Fruit fly (Drosophila melanogaster) whole organism, prepupa: ENCODE measurements around the gene nkd.

Experiments used
- Blimp-1 ChIP-seq: fragments of 200-800 bp; sonication (Bioruptor generic); optimal IDR thresholded peaks from 3 replicates; lab custom pipeline; 2017; ENCODE audit warnings: missing biosample characterization, missing genetic modification characterization, mild to moderate bottlenecking, moderate library complexity, missing genetic modification reagents
- CG11762 ChIP-seq: fragments of 200-800 bp; sonication (Bioruptor generic); optimal IDR thresholded peaks from 3 replicates; lab custom pipeline; 2016; ENCODE audit warnings: missing biosample characterization, missing genetic modification characterization; ENCODE audit not compliant: insufficient read depth
- CG1621 ChIP-seq: fragments of 200-800 bp; sonication (Bioruptor generic); optimal IDR thresholded peaks from 3 replicates; lab custom pipeline; 2018; ENCODE audit warnings: missing biosample characterization, mild to moderate bottlenecking, missing genetic modification characterization
- CG32006 ChIP-seq: fragments of 200-800 bp; sonication (Bioruptor generic); optimal IDR thresholded peaks from 3 replicates; lab custom pipeline; 2017; ENCODE audit warnings: missing biosample characterization, mild to moderate bottlenecking, missing genetic modification characterization
- CG3919 ChIP-seq: fragments of 200-800 bp; sonication (Bioruptor generic); optimal IDR thresholded peaks from 3 replicates; lab custom pipeline; 2016; ENCODE audit warnings: missing biosample characterization, missing genetic modification characterization
- CG4318 ChIP-seq: fragments of 200-800 bp; sonication (Bioruptor generic); optimal IDR thresholded peaks from 3 replicates; lab custom pipeline; 2017; ENCODE audit warnings: missing biosample characterization, mild to moderate bottlenecking, missing genetic modification characterization
- CG6163 ChIP-seq: fragments of 200-800 bp; sonication (Bioruptor generic); IDR thresholded peaks from 3 replicates; pipeline ENCODE4 v1.3.6; 2022; ENCODE audit warnings: missing biosample characterization, missing genetic modification characterization
- CG6808 ChIP-seq: fragments of 200-800 bp; sonication (Bioruptor generic); optimal IDR thresholded peaks from 3 replicates; lab custom pipeline; 2017; ENCODE audit warnings: missing biosample characterization, missing genetic modification characterization, mild to moderate bottlenecking, moderate library complexity, missing genetic modification reagents
- CG6854 ChIP-seq: fragments of 200-800 bp; sonication (Bioruptor generic); optimal IDR thresholded peaks from 2 replicates; lab custom pipeline; 2017; ENCODE audit warnings: missing biosample characterization, mild to moderate bottlenecking, missing genetic modification characterization
- CG7368 ChIP-seq: fragments of 200-800 bp; sonication (Bioruptor generic); optimal IDR thresholded peaks from 3 replicates; lab custom pipeline; 2016; ENCODE audit warnings: missing biosample characterization, missing genetic modification characterization
- CG8119 ChIP-seq: fragments of 200-800 bp; sonication (Bioruptor generic); IDR thresholded peaks from 3 replicates; pipeline ENCODE4 v1.3.6; 2022; ENCODE audit warnings: missing biosample characterization, missing genetic modification characterization
- CG8319 ChIP-seq: fragments of 200-800 bp; sonication (Bioruptor generic); optimal IDR thresholded peaks from 3 replicates; lab custom pipeline; 2016; ENCODE audit warnings: missing biosample characterization, missing genetic modification characterization
- CG8632 ChIP-seq: fragments of 200-800 bp; sonication (Bioruptor generic); optimal IDR thresholded peaks from 3 replicates; lab custom pipeline; 2016; ENCODE audit warnings: missing biosample characterization, missing genetic modification characterization
- CG9139 ChIP-seq: fragments of 200-800 bp; sonication (Bioruptor generic); optimal IDR thresholded peaks from 3 replicates; lab custom pipeline; 2017; ENCODE audit warnings: missing biosample characterization, mild to moderate bottlenecking, missing genetic modification characterization
- Eip93F ChIP-seq: fragments of 200-800 bp; sonication (Bioruptor generic); optimal IDR thresholded peaks from 2 replicates; lab custom pipeline; 2016; ENCODE audit warnings: missing biosample characterization, mild to moderate bottlenecking, missing genetic modification characterization
- Ets96B ChIP-seq: fragments of 200-800 bp; optimal IDR thresholded peaks from 2 replicates; lab custom pipeline; 2019; ENCODE audit warnings: missing biosample characterization, mild to moderate bottlenecking, missing genetic modification characterization, moderate library complexity
- OdsH ChIP-seq: fragments of 200-800 bp; sonication (Bioruptor generic); optimal IDR thresholded peaks from 3 replicates; lab custom pipeline; 2016; ENCODE audit warnings: missing biosample characterization, missing genetic modification characterization
- Smox ChIP-seq: fragments of 200-800 bp; sonication (Bioruptor generic); optimal IDR thresholded peaks from 3 replicates; lab custom pipeline; 2016; ENCODE audit warnings: missing biosample characterization, missing genetic modification characterization
- Sox102F ChIP-seq: fragments of 200-800 bp; sonication (Bioruptor generic); optimal IDR thresholded peaks from 2 replicates; lab custom pipeline; 2016; ENCODE audit warnings: missing biosample characterization, mild to moderate bottlenecking, missing genetic modification characterization
- Sox15 ChIP-seq: fragments of 200-800 bp; sonication (Bioruptor generic); optimal IDR thresholded peaks from 3 replicates; lab custom pipeline; 2016; ENCODE audit warnings: missing biosample characterization, missing genetic modification characterization
- cyc ChIP-seq: fragments of 200-800 bp; sonication (Bioruptor generic); optimal IDR thresholded peaks from 3 replicates; lab custom pipeline; 2016; ENCODE audit warnings: missing biosample characterization, missing genetic modification characterization
- dac ChIP-seq: fragments of 200-800 bp; sonication (Bioruptor generic); optimal IDR thresholded peaks from 2 replicates; lab custom pipeline; 2017; ENCODE audit warnings: missing biosample characterization, mild to moderate bottlenecking, missing genetic modification characterization
- dsx ChIP-seq: fragments of 200-800 bp; optimal IDR thresholded peaks from 3 replicates; lab custom pipeline; 2019; ENCODE audit warnings: missing biosample characterization, mild to moderate bottlenecking, missing genetic modification characterization, moderate library complexity; ENCODE audit not compliant: poor library complexity, severe bottlenecking
- eg ChIP-seq: fragments of 200-800 bp; sonication (Bioruptor generic); IDR thresholded peaks from 3 replicates; pipeline ENCODE4 v1.3.6; 2022; ENCODE audit warnings: missing biosample characterization, missing genetic modification characterization
- fkh ChIP-seq: fragments of 200-800 bp; sonication (Bioruptor generic); optimal IDR thresholded peaks from 3 replicates; lab custom pipeline; 2017; ENCODE audit warnings: missing biosample characterization, mild to moderate bottlenecking, missing genetic modification characterization, moderate library complexity
- pdm3 ChIP-seq: fragments of 200-800 bp; sonication (Bioruptor generic); optimal IDR thresholded peaks from 3 replicates; lab custom pipeline; 2016; ENCODE audit warnings: missing biosample characterization, missing genetic modification characterization
- salr ChIP-seq, 2 experiments: fragments of 200-800 bp; sonication (Bioruptor generic); optimal IDR thresholded peaks; 3 replicates each; lab custom pipeline; 2016 to 2018; ENCODE audit warnings: missing biosample characterization in 2 of 2, missing genetic modification characterization in 2 of 2, mild to moderate bottlenecking in 1 of 2
- ss ChIP-seq, 2 experiments: fragments of 200-800 bp; sonication (Bioruptor generic); optimal IDR thresholded peaks; 2 replicates in 1 of 2; 3 replicates in 1 of 2; lab custom pipeline; 2017 to 2018; ENCODE audit warnings: mild to moderate bottlenecking in 2 of 2, missing biosample characterization in 2 of 2, missing genetic modification characterization in 2 of 2, moderate library complexity in 1 of 2
- svp ChIP-seq: fragments of 200-800 bp; sonication (Bioruptor generic); peaks from one replicate; lab custom pipeline; 2016; ENCODE audit warnings: missing biosample characterization, missing genetic modification characterization
- topi ChIP-seq: fragments of 200-800 bp; sonication (Bioruptor generic); optimal IDR thresholded peaks from 3 replicates; lab custom pipeline; 2016; ENCODE audit warnings: missing biosample characterization, missing genetic modification characterization
- vri ChIP-seq: fragments of 200-800 bp; sonication (Bioruptor generic); optimal IDR thresholded peaks from 3 replicates; lab custom pipeline; 2016; ENCODE audit warnings: missing biosample characterization, mild to moderate bottlenecking, missing genetic modification characterization

Gene nkd

DNA sequence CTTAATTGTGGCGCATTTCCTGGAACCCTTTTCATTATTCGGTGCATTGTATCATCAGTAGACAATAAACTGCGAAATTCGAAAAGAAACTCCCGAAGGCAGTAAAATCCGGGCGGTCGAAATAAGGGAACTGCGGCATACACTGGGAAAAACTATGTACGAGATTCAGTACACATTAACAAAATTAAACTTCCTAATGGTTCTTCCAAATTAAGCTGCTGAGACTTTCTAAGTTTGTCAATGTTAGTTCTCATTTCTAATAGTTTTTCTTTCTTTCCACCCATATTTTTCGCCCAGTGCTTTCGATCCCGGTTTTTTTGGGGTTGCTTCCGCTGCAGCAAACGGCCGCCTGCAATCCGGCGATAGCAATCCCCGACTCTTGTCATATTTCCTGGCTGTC is 20.4 kb downstream of the nkd start (continued):
- TF ChIP-seq CG4318 (GFP tag; lab: Kevin White, UChicago) (no peak), cyc (peak; percentile 77), CG7368 (GFP tag; lab: Kevin White, UChicago) (peak; percentile 54), OdsH (GFP tag; lab: Kevin White, UChicago) (peak; percentile 62), Sox15 (GFP tag; lab: Kevin White, UChicago) (peak; percentile 26), vri (GFP tag; lab: Kevin White, UChicago) (peak; percentile 53), dac (GFP tag; lab: Kevin White, UChicago) (no peak), Blimp-1 (peak; percentile 29)

DNA sequence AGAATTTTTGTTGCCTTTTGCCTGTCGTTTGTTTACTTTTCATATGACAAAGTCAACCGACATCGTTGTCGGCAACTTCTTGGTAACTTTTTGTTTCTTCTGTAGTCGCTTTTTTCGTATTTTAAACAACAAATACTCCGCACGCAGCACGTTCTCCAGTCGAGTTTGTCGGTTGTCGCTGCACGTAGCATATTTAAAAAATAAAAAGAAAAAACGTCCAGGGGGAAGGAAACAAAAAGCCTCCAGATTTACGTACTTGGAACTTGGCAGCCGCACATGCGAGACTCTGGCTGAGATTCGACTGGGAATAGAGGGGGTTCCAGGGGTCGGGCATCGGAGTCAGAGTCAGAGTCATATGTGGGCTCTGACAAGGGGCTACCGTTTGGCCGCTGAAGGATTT is 23.5 kb downstream of the nkd start:
- TF ChIP-seq Smox (GFP tag; lab: Kevin White, UChicago), result no peak
- TF ChIP-seq cyc, result no peak
- peak; percentile 46 for TF ChIP-seq CG9139 (GFP tag; lab: Kevin White, UChicago)
- peak; percentile 14 for TF ChIP-seq Sox102F (GFP tag; lab: Kevin White, UChicago)
- peak; percentile 38 for TF ChIP-seq dsx (GFP tag; lab: Kevin White, UChicago)
- 0 out of 3 replicates have a peak, but pooled peaks have one; percentile 13 for TF ChIP-seq CG8119 (GFP tag; lab: Robert Waterston, UW)
- TF ChIP-seq Ets96B (tag; lab: Kevin White, UChicago), result no peak
- TF ChIP-seq CG6163 (GFP tag; lab: Robert Waterston, UW), result peak; percentile 20; the same call in 2 of the 3 replicates
- TF ChIP-seq ss (GFP tag; optimal IDR thresholded peaks at IDR 0.05; lab: Kevin White, UChicago), result peak; percentile 63 to 77
- peak; percentile 36 for TF ChIP-seq CG6808
- TF ChIP-seq CG6854 (GFP tag; lab: Kevin White, UChicago), result peak; percentile 63
- TF ChIP-seq svp (GFP tag; lab: Kevin White, UChicago), result no peak

DNA sequence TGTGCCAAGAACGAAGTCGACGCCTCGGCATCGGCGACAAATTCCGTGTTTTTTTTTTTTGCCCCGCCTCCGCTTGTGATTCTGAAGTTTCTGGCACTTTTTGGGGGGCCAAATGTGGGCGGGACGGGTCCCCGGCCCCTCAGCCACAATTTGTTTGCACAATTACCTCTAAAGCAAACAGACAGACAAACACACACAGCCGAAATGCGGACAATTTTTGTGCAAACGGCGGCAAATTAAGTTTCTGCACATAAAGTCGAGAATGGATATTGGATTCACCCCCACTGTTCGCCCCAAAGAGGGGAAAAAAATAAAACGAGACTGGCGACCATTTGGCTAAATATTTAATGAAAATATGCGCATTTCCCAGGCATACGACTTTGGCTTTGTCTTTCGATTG is 24.8 kb downstream of the nkd start:
- TF ChIP-seq CG32006 (GFP tag; lab: Kevin White, UChicago), result no peak
- TF ChIP-seq pdm3 (GFP tag; lab: Kevin White, UChicago), result no peak
- no peak for TF ChIP-seq ss (GFP tag; optimal IDR thresholded peaks at IDR 0.05; lab: Kevin White, UChicago)
- TF ChIP-seq CG8319, result no peak
- no peak for TF ChIP-seq Eip93F
- TF ChIP-seq fkh (GFP tag; lab: Kevin White, UChicago), result peak; percentile 66
- TF ChIP-seq CG6163 (GFP tag; lab: Robert Waterston, UW), result 0 out of 3 replicates have a peak, but pooled peaks have one; percentile 32
- TF ChIP-seq CG1621 (tag; lab: Kevin White, UChicago), result no peak

DNA sequence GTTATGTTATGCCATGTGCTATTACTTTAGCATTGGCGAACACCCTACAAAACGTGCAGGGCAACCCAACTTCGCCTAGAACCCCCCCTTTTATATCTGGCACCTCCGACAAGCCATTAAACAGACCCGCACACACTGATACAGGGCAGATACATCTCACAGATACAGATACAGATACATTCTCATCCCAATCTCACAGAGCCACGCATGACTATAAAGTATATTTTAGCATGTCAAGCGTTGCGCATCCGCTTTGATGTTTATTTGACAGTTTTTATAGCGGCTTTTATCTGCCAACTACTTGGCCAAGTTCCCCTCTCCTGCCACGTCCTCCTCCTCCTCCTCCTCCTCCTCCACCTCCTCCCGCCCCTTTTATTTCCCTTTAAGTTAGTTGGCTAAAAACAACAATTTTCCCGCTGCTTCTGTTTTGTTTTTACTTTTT is 25.9 kb downstream of the nkd start:
- TF ChIP-seq CG6163 (GFP tag; lab: Robert Waterston, UW) (no peak), OdsH (GFP tag; lab: Kevin White, UChicago) (no peak), eg (no peak), ss (GFP tag; optimal IDR thresholded peaks at IDR 0.05; lab: Kevin White, UChicago) (peak in 1 of 2 experiments; percentile 37), salr (GFP tag; optimal IDR thresholded peaks at IDR 0.05; lab: Kevin White, UChicago) (no peak), fkh (GFP tag; lab: Kevin White, UChicago) (peak; percentile 72)

DNA sequence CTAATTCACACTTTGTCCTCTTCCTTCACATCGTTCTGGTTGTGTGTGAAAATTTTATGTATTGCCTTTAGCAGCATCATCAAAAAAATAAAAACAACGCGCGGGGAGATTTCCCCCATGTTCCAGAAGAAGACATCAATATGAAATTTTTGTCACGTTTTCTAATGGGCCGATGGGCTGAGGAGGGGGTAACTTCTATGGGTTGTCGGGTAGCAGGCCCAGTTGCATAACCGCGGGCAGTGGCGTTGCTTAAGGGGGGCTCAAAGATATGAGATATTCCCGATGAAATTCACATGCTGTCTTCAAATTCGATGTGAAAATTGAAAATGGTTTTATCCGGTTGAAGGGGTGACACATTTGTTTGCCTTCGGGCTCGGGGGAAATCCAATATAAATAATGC is 26.8 kb downstream of the nkd start:
- peak; percentile 48 for TF ChIP-seq fkh (GFP tag; lab: Kevin White, UChicago)
- no peak for TF ChIP-seq CG11762
- no peak for TF ChIP-seq CG3919 (GFP tag; lab: Kevin White, UChicago)
- no peak for TF ChIP-seq CG8319
- no peak for TF ChIP-seq Smox (GFP tag; lab: Kevin White, UChicago)
- TF ChIP-seq CG8632 (GFP tag; lab: Kevin White, UChicago), result no peak
- TF ChIP-seq OdsH (GFP tag; lab: Kevin White, UChicago), result no peak
- TF ChIP-seq salr (GFP tag; optimal IDR thresholded peaks at IDR 0.05; lab: Kevin White, UChicago), result no peak
- no peak for TF ChIP-seq topi
- TF ChIP-seq, all 60 proteins: peak for 1
